Fruit fly (Drosophila melanogaster) whole organism, embryonic: ENCODE results near the gene CkIIbeta.

Experiments used
- CG11456 ChIP-seq: fragments of 200-800 bp; sonication (Bioruptor generic); IDR thresholded peaks from 3 replicates; pipeline ENCODE4 v1.3.6; 2022; ENCODE audit warnings: missing biosample characterization, missing genetic modification characterization
- CG11723 ChIP-seq: fragments of 200-800 bp; sonication (Bioruptor generic); optimal IDR thresholded peaks from 2 replicates; lab custom pipeline; 2017; ENCODE audit warnings: missing biosample characterization, mild to moderate bottlenecking, missing genetic modification characterization
- CG12071 ChIP-seq: fragments of 200-800 bp; sonication (Bioruptor generic); optimal IDR thresholded peaks from 3 replicates; lab custom pipeline; 2018; ENCODE audit warnings: missing biosample characterization, mild to moderate bottlenecking, missing genetic modification characterization
- CG12659 ChIP-seq: fragments of 200-800 bp; sonication (Bioruptor generic); optimal IDR thresholded peaks from 3 replicates; lab custom pipeline; 2017; ENCODE audit warnings: mild to moderate bottlenecking, missing biosample characterization, missing genetic modification reagents, missing genetic modification characterization
- CG12942 ChIP-seq: fragments of 200-800 bp; sonication (Bioruptor generic); optimal IDR thresholded peaks from 3 replicates; lab custom pipeline; 2016; ENCODE audit warnings: missing biosample characterization, missing genetic modification characterization
- CG17359 ChIP-seq: fragments of 200-800 bp; sonication (Bioruptor generic); optimal IDR thresholded peaks from 3 replicates; lab custom pipeline; 2018; ENCODE audit warnings: missing biosample characterization, mild to moderate bottlenecking, missing genetic modification characterization, moderate library complexity
- CG2712 ChIP-seq: fragments of 200-800 bp; optimal IDR thresholded peaks from 3 replicates; lab custom pipeline; 2019; ENCODE audit warnings: missing biosample characterization, mild to moderate bottlenecking, missing genetic modification characterization, moderate library complexity
- CG30431 ChIP-seq: fragments of 200-800 bp; sonication (Bioruptor generic); optimal IDR thresholded peaks from 2 replicates; lab custom pipeline; 2017; ENCODE audit warnings: missing biosample characterization, missing genetic modification characterization
- CG31365 ChIP-seq: fragments of 200-800 bp; sonication (Bioruptor generic); optimal IDR thresholded peaks from 2 replicates; lab custom pipeline; 2018; ENCODE audit warnings: missing biosample characterization, mild to moderate bottlenecking, missing genetic modification characterization
- CG32532 ChIP-seq: fragments of 200-800 bp; sonication (Bioruptor generic); IDR thresholded peaks from 2 replicates; pipeline ENCODE4 v1.3.6; 2022; ENCODE audit warnings: missing biosample characterization, missing genetic modification characterization
- CG3726 ChIP-seq: fragments of 200-800 bp; sonication (Bioruptor generic); IDR thresholded peaks from 3 replicates; pipeline ENCODE4, ENCODE4 v1.3.6; 2022; ENCODE audit warnings: missing biosample characterization, missing genetic modification characterization
- CG3838 ChIP-seq: fragments of 200-800 bp; sonication (Bioruptor generic); optimal IDR thresholded peaks from 3 replicates; lab custom pipeline; 2016; ENCODE audit warnings: missing biosample characterization, missing genetic modification characterization
- CG3995 ChIP-seq: fragments of 200-800 bp; sonication (Bioruptor generic); optimal IDR thresholded peaks from 3 replicates; lab custom pipeline; 2016; ENCODE audit warnings: missing biosample characterization, missing genetic modification characterization
- CG4707 ChIP-seq: fragments of 200-800 bp; sonication (Bioruptor generic); optimal IDR thresholded peaks from 2 replicates; lab custom pipeline; 2018; ENCODE audit warnings: missing biosample characterization, mild to moderate bottlenecking, missing genetic modification characterization, moderate library complexity
- CG6272 ChIP-seq: fragments of 200-800 bp; sonication (Bioruptor generic); IDR thresholded peaks from 2 replicates; pipeline ENCODE4 v1.3.6; 2022; ENCODE audit warnings: missing biosample characterization, missing genetic modification characterization
- CG6765 ChIP-seq: fragments of 200-800 bp; sonication (Bioruptor generic); optimal IDR thresholded peaks from 3 replicates; lab custom pipeline; 2017; ENCODE audit warnings: missing biosample characterization, mild to moderate bottlenecking, missing genetic modification characterization
- D19B ChIP-seq: fragments of 200-800 bp; sonication (Bioruptor generic); optimal IDR thresholded peaks from 2 replicates; lab custom pipeline; 2017; ENCODE audit warnings: missing biosample characterization, mild to moderate bottlenecking, missing genetic modification characterization
- Deaf1 ChIP-seq: fragments of 200-800 bp; optimal IDR thresholded peaks from 3 replicates; lab custom pipeline; 2019; ENCODE audit warnings: missing biosample characterization, mild to moderate bottlenecking, missing genetic modification characterization, moderate library complexity
- Doc3 ChIP-seq: fragments of 200-800 bp; sonication (Bioruptor generic); IDR thresholded peaks from 3 replicates; pipeline ENCODE4 v1.3.6; 2022; ENCODE audit warnings: missing biosample characterization, missing genetic modification characterization; ENCODE audit not compliant: partially characterized antibody
- Fer1 ChIP-seq: fragments of 200-800 bp; sonication (Bioruptor generic); optimal IDR thresholded peaks from 2 replicates; lab custom pipeline; 2017; ENCODE audit warnings: missing biosample characterization, mild to moderate bottlenecking, missing genetic modification characterization
- HHEX ChIP-seq: fragments of 200-800 bp; sonication (Bioruptor generic); optimal IDR thresholded peaks from 3 replicates; lab custom pipeline; 2017; ENCODE audit warnings: missing biosample characterization, mild to moderate bottlenecking, missing genetic modification characterization, missing genetic modification reagents
- Meics ChIP-seq: fragments of 200-800 bp; sonication (Bioruptor generic); optimal IDR thresholded peaks from 2 replicates; lab custom pipeline; 2017; ENCODE audit warnings: missing biosample characterization, mild to moderate bottlenecking, missing genetic modification characterization
- Neu2 ChIP-seq: fragments of 200-800 bp; sonication (Bioruptor generic); optimal IDR thresholded peaks from 3 replicates; lab custom pipeline; 2016; ENCODE audit warnings: missing biosample characterization, missing genetic modification characterization, borderline replicate concordance
- Optix ChIP-seq: fragments of 200-800 bp; sonication (Bioruptor generic); IDR thresholded peaks from 3 replicates; pipeline ENCODE4 v1.3.6; 2022; ENCODE audit warnings: missing biosample characterization, missing genetic modification characterization
- Side ChIP-seq: fragments of 200-800 bp; sonication (Bioruptor generic); optimal IDR thresholded peaks from 2 replicates; lab custom pipeline; 2016; ENCODE audit warnings: missing biosample characterization, missing genetic modification characterization
- Ssrp ChIP-seq: fragments of 200-800 bp; sonication (Bioruptor generic); optimal IDR thresholded peaks from 2 replicates; lab custom pipeline; 2018; ENCODE audit warnings: missing biosample characterization, mild to moderate bottlenecking, missing genetic modification characterization, moderate library complexity
- Vsx1 ChIP-seq: fragments of 200-800 bp; sonication (Bioruptor generic); optimal IDR thresholded peaks from 2 replicates; lab custom pipeline; 2017; ENCODE audit warnings: missing biosample characterization, mild to moderate bottlenecking, missing genetic modification characterization, missing genetic modification reagents
- amos ChIP-seq: fragments of 200-800 bp; sonication (Bioruptor generic); IDR thresholded peaks from 2 replicates; pipeline ENCODE4 v1.3.6; 2022; ENCODE audit warnings: missing biosample characterization, missing genetic modification characterization; ENCODE audit not compliant: partially characterized antibody
- eve ChIP-seq, 2 experiments: fragments of >200 bp; optimal IDR thresholded peaks; 2 replicates each; lab custom pipeline; 2017; ENCODE audit warnings: missing biosample characterization in 2 of 2, missing genetic modification characterization in 2 of 2
- ewg ChIP-seq: fragments of 200-800 bp; sonication (Bioruptor generic); optimal IDR thresholded peaks from 3 replicates; lab custom pipeline; 2017; ENCODE audit warnings: mild to moderate bottlenecking, missing biosample characterization, missing genetic modification reagents, missing genetic modification characterization
- fd102C ChIP-seq: fragments of 200-800 bp; sonication (Bioruptor generic); optimal IDR thresholded peaks from 2 replicates; lab custom pipeline; 2018; ENCODE audit warnings: missing biosample characterization, mild to moderate bottlenecking, missing genetic modification characterization, moderate library complexity
- gcm ChIP-seq: fragments of 200-800 bp; sonication (Bioruptor generic); optimal IDR thresholded peaks from 2 replicates; lab custom pipeline; 2019; ENCODE audit warnings: missing biosample characterization, mild to moderate bottlenecking, missing genetic modification characterization, moderate library complexity
- hbn ChIP-seq: fragments of 200-800 bp; sonication (Bioruptor generic); IDR thresholded peaks from 2 replicates; pipeline ENCODE4 v1.3.6; 2022; ENCODE audit warnings: missing biosample characterization, missing genetic modification characterization; ENCODE audit not compliant: partially characterized antibody
- jumu ChIP-seq: fragments of 200-800 bp; sonication (Bioruptor generic); optimal IDR thresholded peaks from 3 replicates; lab custom pipeline; 2016; ENCODE audit warnings: missing biosample characterization, missing genetic modification characterization
- kni ChIP-seq: fragments of 200-800 bp; sonication (Bioruptor generic); optimal IDR thresholded peaks from 3 replicates; lab custom pipeline; 2017; ENCODE audit warnings: mild to moderate bottlenecking, missing biosample characterization, missing genetic modification reagents, missing genetic modification characterization
- lab ChIP-seq: fragments of 200-800 bp; sonication (Bioruptor generic); optimal IDR thresholded peaks from 3 replicates; lab custom pipeline; 2017; ENCODE audit warnings: missing biosample characterization, missing genetic modification characterization, mild to moderate bottlenecking, moderate library complexity, missing genetic modification reagents
- luna ChIP-seq: fragments of 200-800 bp; sonication (Bioruptor generic); optimal IDR thresholded peaks from 2 replicates; lab custom pipeline; 2016; ENCODE audit warnings: missing biosample characterization, missing genetic modification characterization
- nau ChIP-seq: fragments of 200-800 bp; sonication (Bioruptor generic); optimal IDR thresholded peaks from 3 replicates; lab custom pipeline; 2017; ENCODE audit warnings: missing biosample characterization, mild to moderate bottlenecking, missing genetic modification characterization, missing genetic modification reagents
- nerfin-2 ChIP-seq: fragments of 200-800 bp; sonication (Bioruptor generic); IDR thresholded peaks from 2 replicates; pipeline ENCODE4 v1.3.6; 2022; ENCODE audit warnings: missing biosample characterization, missing genetic modification characterization; ENCODE audit not compliant: partially characterized antibody
- onecut ChIP-seq: fragments of 200-800 bp; sonication (Bioruptor generic); IDR thresholded peaks from 2 replicates; pipeline ENCODE4 v1.3.6; 2022; ENCODE audit warnings: missing biosample characterization, missing genetic modification characterization
- otp ChIP-seq: fragments of 200-800 bp; sonication (Bioruptor generic); IDR thresholded peaks from 3 replicates; pipeline ENCODE4, ENCODE4 v1.3.6; 2022; ENCODE audit warnings: missing biosample characterization, missing genetic modification characterization
- pzg ChIP-seq: fragments of 200-800 bp; sonication (Bioruptor generic); optimal IDR thresholded peaks from 3 replicates; lab custom pipeline; 2018; ENCODE audit warnings: missing biosample characterization, mild to moderate bottlenecking, missing genetic modification characterization, moderate library complexity
- sens ChIP-seq: fragments of 200-800 bp; sonication (Bioruptor generic); peaks from one replicate; lab custom pipeline; 2016; ENCODE audit warnings: missing biosample characterization, missing genetic modification characterization
- tll ChIP-seq, 2 experiments: fragments of 200-800 bp in 1 of 2; fragments of >200 bp in 1 of 2; sonication (Bioruptor generic) in 1 of 2; optimal IDR thresholded peaks; 2 replicates each; lab custom pipeline; 2017 to 2019; ENCODE audit warnings: missing biosample characterization in 2 of 2, missing genetic modification characterization in 2 of 2, mild to moderate bottlenecking in 1 of 2, moderate library complexity in 1 of 2
- usp ChIP-seq: fragments of >200 bp; optimal IDR thresholded peaks from 2 replicates; lab custom pipeline; 2017; ENCODE audit warnings: missing biosample characterization, missing genetic modification characterization
- vvl ChIP-seq: fragments of 200-800 bp; sonication (Bioruptor generic); IDR thresholded peaks from 2 replicates; pipeline ENCODE4 v1.3.6; 2022; ENCODE audit warnings: missing biosample characterization, missing genetic modification characterization
- yki ChIP-seq: fragments of >200 bp; optimal IDR thresholded peaks from 3 replicates; lab custom pipeline; 2018

The CkIIbeta gene

dm6 chrX:11806867-11807747, 14.8 kb downstream of the CkIIbeta start, which contains the start of gene Hsc70-3 (continued):
- TF ChIP-seq D19B (GFP tag; lab: Kevin White, UChicago) = no peak
- TF ChIP-seq CG17359 (tag; lab: Kevin White, UChicago) = peak; percentile 77
- TF ChIP-seq kni (GFP tag; lab: Kevin White, UChicago) = peak; percentile 91
- no peak for TF ChIP-seq lab
- TF ChIP-seq CG6765 (GFP tag; lab: Kevin White, UChicago) = peak; percentile 6
- no peak for TF ChIP-seq CG3726 (GFP tag; lab: Robert Waterston, UW)
- TF ChIP-seq Ssrp (tag; lab: Kevin White, UChicago) = no peak
- no peak for TF ChIP-seq CG11456 (GFP tag; lab: Robert Waterston, UW)
- TF ChIP-seq sens (GFP tag; lab: Kevin White, UChicago) = peak; percentile 83
- TF ChIP-seq CG32532 = 0 out of 2 replicates have a peak, but pooled peaks have one; percentile 13
- TF ChIP-seq CG3995 (GFP tag; lab: Kevin White, UChicago) = no peak
- TF ChIP-seq gcm (GFP tag; lab: Kevin White, UChicago) = peak; percentile 41
- no peak for TF ChIP-seq eve (GFP tag; optimal IDR thresholded peaks at IDR 0.05; lab: Kevin White, UChicago)
- peak; percentile 0 for TF ChIP-seq Fer1
- no peak for TF ChIP-seq CG6272 (GFP tag; lab: Robert Waterston, UW)
- TF ChIP-seq Neu2 (GFP tag; lab: Kevin White, UChicago) = no peak
- TF ChIP-seq usp = no peak
- TF ChIP-seq ewg (GFP tag; lab: Kevin White, UChicago) = no peak
- 0 out of 3 replicates have a peak, but pooled peaks have one; percentile 6 for TF ChIP-seq Optix
- no peak for TF ChIP-seq CG12942 (GFP tag; lab: Kevin White, UChicago)
- TF ChIP-seq CG2712 = peak; percentile 44
- TF ChIP-seq tll (GFP tag; optimal IDR thresholded peaks at IDR 0.05; lab: Kevin White, UChicago) = peak in 1 of 2 experiments; percentile 2
- TF ChIP-seq Doc3 (GFP tag; lab: Robert Waterston, UW) = peak; percentile 78; the same call in 2 of the 3 replicates
- no peak for TF ChIP-seq luna
- peak; percentile 28 for TF ChIP-seq onecut (GFP tag; lab: Robert Waterston, UW)
- peak; percentile 10 for TF ChIP-seq Deaf1 (tag; lab: Kevin White, UChicago)
- peak; percentile 67 for TF ChIP-seq HHEX (GFP tag; lab: Kevin White, UChicago)
- peak; percentile 12 for TF ChIP-seq CG11723
- peak; percentile 73; the same call in 1 of the 3 replicates for TF ChIP-seq otp (GFP tag; lab: Robert Waterston, UW)
- TF ChIP-seq amos = peak; percentile 55; the same call in 1 of the 2 replicates
- TF ChIP-seq CG3838 = no peak
- TF ChIP-seq Vsx1 = peak; percentile 12
- TF ChIP-seq nau = peak; percentile 78
- TF ChIP-seq fd102C (GFP tag; lab: Kevin White, UChicago) = no peak
- peak; percentile 49 for TF ChIP-seq CG12071 (GFP tag; lab: Kevin White, UChicago)
- TF ChIP-seq CG12659 (GFP tag; lab: Kevin White, UChicago) = peak; percentile 47
- no peak for TF ChIP-seq CG30431 (GFP tag; lab: Kevin White, UChicago)
- TF ChIP-seq Side (GFP tag; lab: Kevin White, UChicago) = peak; percentile 40
- peak; percentile 27 for TF ChIP-seq pzg (GFP tag; lab: Kevin White, UChicago)
- TF ChIP-seq nerfin-2 = peak; percentile 62
- peak; percentile 77 for TF ChIP-seq CG4707 (GFP tag; lab: Kevin White, UChicago)
- peak; percentile 46 for TF ChIP-seq CG31365 (tag; lab: Kevin White, UChicago)
- TF ChIP-seq Meics (GFP tag; lab: Kevin White, UChicago) = peak; percentile 1
- peak; percentile 60; the same call in 1 of the 2 replicates for TF ChIP-seq hbn (GFP tag; lab: Robert Waterston, UW)
- peak; percentile 27; the same call in 1 of the 2 replicates for TF ChIP-seq vvl (GFP tag; lab: Robert Waterston, UW)
- TF ChIP-seq jumu (GFP tag; lab: Kevin White, UChicago) = no peak
- TF ChIP-seq yki (lab: Kevin White, UChicago) = peak; percentile 29
